Worm (Caenorhabditis elegans) whole organism, L3 larva: ENCODE data around the gene mdt-15.

Experiments used
- ZK546.5 ChIP-seq: sonication (generic microtip); optimal IDR thresholded peaks from 2 replicates; lab custom pipeline; 2017; ENCODE audit warnings: missing biosample characterization, missing genetic modification characterization
- ama-1 ChIP-seq: fragments of 150-350 bp; optimal IDR thresholded peaks from 2 replicates; lab custom pipeline; 2018
- ceh-28 ChIP-seq: fragments of 150-350 bp; optimal IDR thresholded peaks from 2 replicates; lab custom pipeline; 2014; ENCODE audit warnings: missing biosample characterization, missing genetic modification reagents, missing genetic modification characterization
- ceh-82 ChIP-seq: fragments of 150-350 bp; optimal IDR thresholded peaks from 2 replicates; lab custom pipeline; 2014; ENCODE audit warnings: missing biosample characterization, missing genetic modification characterization
- ceh-9 ChIP-seq: sonication (generic microtip); optimal IDR thresholded peaks from 2 replicates; lab custom pipeline; 2018; ENCODE audit warnings: missing biosample characterization, missing genetic modification characterization
- daf-12 ChIP-seq: fragments of 150-350 bp; optimal IDR thresholded peaks from 2 replicates; lab custom pipeline; 2014; ENCODE audit warnings: missing biosample characterization, missing genetic modification reagents, missing genetic modification characterization
- egl-27 ChIP-seq: sonication (generic microtip); optimal IDR thresholded peaks from 4 replicates; lab custom pipeline; 2017; ENCODE audit warnings: missing biosample characterization, missing genetic modification reagents, missing genetic modification characterization
- egl-5 ChIP-seq: fragments of 150-350 bp; optimal IDR thresholded peaks from 2 replicates; lab custom pipeline; 2017; ENCODE audit warnings: missing biosample characterization, missing genetic modification reagents, missing genetic modification characterization, inconsistent platforms
- elt-1 ChIP-seq: fragments of 150-350 bp; optimal IDR thresholded peaks from 2 replicates; lab custom pipeline; 2014; ENCODE audit warnings: missing biosample characterization, missing genetic modification characterization
- elt-2 ChIP-seq: sonication (generic microtip); optimal IDR thresholded peaks from 2 replicates; lab custom pipeline; 2016; ENCODE audit warnings: missing genetic modification reagents, mild to moderate bottlenecking, missing genetic modification characterization, missing compliant biosample characterization
- elt-3 ChIP-seq, 3 experiments: fragments of 150-350 bp in 1 of 3; sonication (generic microtip) in 2 of 3; optimal IDR thresholded peaks; 2 replicates in 2 of 3; 4 replicates in 1 of 3; lab custom pipeline; 2014 to 2017; ENCODE audit warnings: missing biosample characterization in 3 of 3, missing genetic modification characterization in 3 of 3
- eor-1 ChIP-seq, 2 experiments: fragments of 150-350 bp; optimal IDR thresholded peaks; 2 replicates each; lab custom pipeline; 2014 to 2018; ENCODE audit warnings: missing biosample characterization in 2 of 2, missing genetic modification characterization in 2 of 2
- fkh-2 ChIP-seq: fragments of 150-350 bp; optimal IDR thresholded peaks from 2 replicates; lab custom pipeline; 2014; ENCODE audit warnings: missing biosample characterization, missing genetic modification reagents, missing genetic modification characterization
- hmg-11 ChIP-seq: sonication (generic microtip); optimal IDR thresholded peaks from 2 replicates; lab custom pipeline; 2016; ENCODE audit warnings: missing genetic modification characterization, missing compliant biosample characterization
- jun-1 ChIP-seq: fragments of 150-350 bp; optimal IDR thresholded peaks from 2 replicates; lab custom pipeline; 2014; ENCODE audit warnings: missing biosample characterization, missing genetic modification reagents, missing genetic modification characterization
- lin-39 ChIP-seq: fragments of 150-350 bp; optimal IDR thresholded peaks from 2 replicates; lab custom pipeline; 2018; ENCODE audit warnings: missing biosample characterization, missing genetic modification reagents, missing genetic modification characterization
- lsy-12 ChIP-seq: sonication (generic microtip); optimal IDR thresholded peaks from 2 replicates; lab custom pipeline; 2016; ENCODE audit warnings: mild to moderate bottlenecking, missing genetic modification characterization, missing compliant biosample characterization
- mdl-1 ChIP-seq: fragments of 150-350 bp; optimal IDR thresholded peaks from 2 replicates; lab custom pipeline; 2014; ENCODE audit warnings: missing biosample characterization, missing genetic modification characterization
- nfya-1 ChIP-seq: sonication (generic microtip); optimal IDR thresholded peaks from 2 replicates; lab custom pipeline; 2017; ENCODE audit warnings: missing genetic modification characterization, mild to moderate bottlenecking, missing compliant biosample characterization, antibody characterized with exemption, moderate library complexity; ENCODE audit not compliant: insufficient read depth
- nhr-11 ChIP-seq: fragments of 150-350 bp; optimal IDR thresholded peaks from 2 replicates; lab custom pipeline; 2014; ENCODE audit warnings: missing biosample characterization, missing genetic modification characterization
- nhr-12 ChIP-seq: fragments of 150-350 bp; optimal IDR thresholded peaks from 2 replicates; lab custom pipeline; 2014; ENCODE audit warnings: missing biosample characterization, missing genetic modification characterization
- nhr-23 ChIP-seq: fragments of 150-350 bp; optimal IDR thresholded peaks from 2 replicates; lab custom pipeline; 2014; ENCODE audit warnings: missing biosample characterization, missing genetic modification reagents, missing genetic modification characterization
- nhr-237 ChIP-seq: fragments of 150-350 bp; optimal IDR thresholded peaks from 2 replicates; lab custom pipeline; 2014; ENCODE audit warnings: missing biosample characterization, missing genetic modification characterization
- nhr-25 ChIP-seq: sonication (generic microtip); optimal IDR thresholded peaks from 2 replicates; lab custom pipeline; 2017; ENCODE audit warnings: missing biosample characterization, missing genetic modification characterization
- nhr-43 ChIP-seq: sonication (generic microtip); optimal IDR thresholded peaks from 2 replicates; lab custom pipeline; 2016; ENCODE audit warnings: mild to moderate bottlenecking, missing genetic modification characterization, missing compliant biosample characterization; ENCODE audit not compliant: poor library complexity, severe bottlenecking
- nhr-67 ChIP-seq: fragments of 150-350 bp; optimal IDR thresholded peaks from 2 replicates; lab custom pipeline; 2014; ENCODE audit warnings: missing biosample characterization, missing genetic modification characterization
- pha-4 ChIP-seq: fragments of 150-350 bp; optimal IDR thresholded peaks from 2 replicates; lab custom pipeline; 2014; ENCODE audit warnings: missing biosample characterization, missing genetic modification reagents, missing genetic modification characterization
- pqm-1 ChIP-seq: fragments of 150-350 bp; optimal IDR thresholded peaks from 2 replicates; lab custom pipeline; 2017; ENCODE audit warnings: missing biosample characterization, missing genetic modification characterization, inconsistent platforms
- sea-2 ChIP-seq: fragments of 150-350 bp; sonication (generic microtip); optimal IDR thresholded peaks from 4 replicates; lab custom pipeline; 2014; ENCODE audit warnings: missing biosample characterization, missing genetic modification reagents, missing genetic modification characterization
- skn-1 ChIP-seq: fragments of 150-350 bp; optimal IDR thresholded peaks from 2 replicates; lab custom pipeline; 2014; ENCODE audit warnings: missing biosample characterization, missing genetic modification characterization
- snpc-4 ChIP-seq: fragments of 150-350 bp; optimal IDR thresholded peaks from 2 replicates; lab custom pipeline; 2014; ENCODE audit warnings: missing biosample characterization, missing genetic modification characterization
- unc-39 ChIP-seq: sonication (generic microtip); optimal IDR thresholded peaks from 4 replicates; lab custom pipeline; 2017; ENCODE audit warnings: missing biosample characterization, missing genetic modification characterization
- zag-1 ChIP-seq: fragments of 150-350 bp; optimal IDR thresholded peaks from 2 replicates; lab custom pipeline; 2014; ENCODE audit warnings: missing biosample characterization, missing genetic modification characterization
- ztf-11 ChIP-seq: fragments of 150-350 bp; optimal IDR thresholded peaks from 2 replicates; lab custom pipeline; 2014; ENCODE audit warnings: missing biosample characterization, missing genetic modification characterization
- ztf-4 ChIP-seq: fragments of 150-350 bp; optimal IDR thresholded peaks from 2 replicates; lab custom pipeline; 2014; ENCODE audit warnings: missing biosample characterization, missing genetic modification characterization

mdt-15 gene

DNA sequence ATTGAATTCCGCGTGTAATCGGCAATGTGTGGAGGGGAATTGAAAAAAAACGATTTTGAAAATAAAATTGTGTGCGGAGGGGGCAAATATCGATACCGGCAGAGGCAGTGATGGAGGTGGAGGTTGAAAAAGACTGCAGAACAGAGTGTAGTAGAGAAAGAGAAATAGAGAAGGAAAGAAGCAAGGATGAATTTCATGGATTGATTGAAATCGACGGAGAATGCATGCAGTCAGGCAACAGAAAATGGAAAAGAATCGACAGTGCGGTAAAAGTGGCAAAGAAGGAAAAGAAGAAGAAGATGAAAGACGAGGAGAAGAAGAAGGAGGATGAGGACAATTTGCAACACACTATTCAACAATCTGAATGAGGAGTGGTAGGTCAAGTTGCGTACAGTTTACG is 3.3 kb upstream of the mdt-15 start, which contains the start of gene W04D12.1:
Gene W04D12.1, plus strand, starts transcription at position 111 of the 400 bp plus-strand sequence.
- TF ChIP-seq nhr-23 (tag; lab: Kevin White, UChicago) (peak; percentile 8), pha-4 (tag; lab: Kevin White, UChicago) (peak; percentile 43), ceh-28 (tag; lab: Kevin White, UChicago) (peak; percentile 11), nfya-1 (tag; lab: Kevin White, UChicago) (peak; percentile 19), elt-3 (tag; optimal IDR thresholded peaks at IDR 0.05; lab: Kevin White, UChicago) (no peak), nhr-67 (tag; lab: Kevin White, UChicago) (no peak)

DNA sequence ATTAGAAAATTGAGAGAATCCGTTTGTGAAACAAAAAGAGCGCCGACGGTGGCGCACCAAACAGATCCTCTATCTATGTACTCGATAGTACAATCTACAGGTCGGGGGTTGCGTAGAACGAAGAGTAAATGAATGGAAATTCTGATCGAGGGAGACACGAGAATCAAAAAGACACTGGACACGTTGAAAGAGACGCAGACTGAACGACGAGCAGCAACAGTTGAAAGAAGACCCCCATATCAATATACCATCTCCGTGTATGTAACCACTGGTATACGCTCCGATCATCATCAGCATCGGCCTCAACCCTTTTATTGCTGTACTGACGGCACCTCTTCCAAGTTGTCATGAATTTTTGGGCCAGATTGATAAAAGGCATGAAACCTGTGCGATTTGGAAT is 2.7 kb upstream of the mdt-15 start:
- peak; percentile 50 for TF ChIP-seq elt-1 (tag; lab: Kevin White, UChicago)
- no peak for TF ChIP-seq pqm-1 (tag; lab: Kevin White, UChicago)
- TF ChIP-seq ceh-9 (tag; lab: Kevin White, UChicago) = no peak
- peak; percentile 51 for TF ChIP-seq nhr-23 (tag; lab: Kevin White, UChicago)
- TF ChIP-seq pha-4 (tag; lab: Kevin White, UChicago) = peak; percentile 10

DNA sequence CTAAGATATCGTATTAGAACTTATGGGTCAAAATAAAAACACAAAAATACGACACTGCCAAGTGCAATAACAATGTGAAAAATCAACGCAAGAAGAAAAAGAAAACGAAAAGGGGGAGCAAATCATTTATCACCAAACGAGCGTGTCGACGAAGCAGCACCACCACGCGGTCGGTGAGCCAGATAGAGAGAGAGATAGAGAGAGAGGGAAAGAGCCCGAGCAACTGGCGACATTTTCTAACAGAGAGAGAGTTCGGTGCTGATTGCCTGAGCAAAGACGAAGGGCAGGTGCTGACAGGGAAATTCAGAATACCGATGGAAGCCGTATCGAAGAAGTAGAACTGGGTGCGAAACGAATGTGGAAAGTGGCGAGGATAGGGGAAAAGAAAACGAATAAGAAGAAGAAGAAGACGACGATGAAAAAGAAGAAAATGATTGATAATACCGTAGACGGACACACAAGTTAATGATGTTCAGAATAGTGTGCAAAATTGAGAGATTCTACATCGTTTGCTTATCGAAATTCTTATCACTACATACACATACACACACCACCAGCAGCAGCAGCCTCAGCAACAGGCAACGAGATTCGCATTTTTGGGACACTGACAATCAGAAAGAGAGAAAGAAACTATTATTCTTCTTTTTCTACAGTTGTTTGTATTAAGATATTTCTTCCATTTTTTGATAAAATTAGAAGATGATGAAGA is 1.8 kb upstream of the mdt-15 start:
- no peak for TF ChIP-seq nhr-12 (tag; lab: Kevin White, UChicago)
- peak; percentile 65 for TF ChIP-seq lin-39 (tag; lab: Kevin White, UChicago)
- no peak for TF ChIP-seq elt-1 (tag; lab: Kevin White, UChicago)
- no peak for TF ChIP-seq nhr-11 (tag; lab: Kevin White, UChicago)
- no peak for TF ChIP-seq ztf-11 (tag; lab: Kevin White, UChicago)
- TF ChIP-seq egl-5 (tag; lab: Kevin White, UChicago) = no peak
- peak; percentile 15 for TF ChIP-seq nfya-1 (tag; lab: Kevin White, UChicago)
- TF ChIP-seq elt-2 = peak; percentile 88
- TF ChIP-seq ztf-4 (tag; lab: Kevin White, UChicago) = no peak
- TF ChIP-seq hmg-11 (tag; lab: Kevin White, UChicago) = no peak
- TF ChIP-seq ceh-82 = no peak
- TF ChIP-seq skn-1 = no peak
- TF ChIP-seq pqm-1 (tag; lab: Kevin White, UChicago) = peak; percentile 54
- TF ChIP-seq lsy-12 (tag; lab: Kevin White, UChicago) = peak; percentile 12
- TF ChIP-seq jun-1 (tag; lab: Kevin White, UChicago) = no peak
- no peak for TF ChIP-seq fkh-2 (tag; lab: Kevin White, UChicago)
- no peak for TF ChIP-seq daf-12 (tag; lab: Kevin White, UChicago)
- no peak for TF ChIP-seq unc-39
- peak in 2 of 3 experiments; percentile 78 to 88 for TF ChIP-seq elt-3 (tag; optimal IDR thresholded peaks at IDR 0.05; lab: Kevin White, UChicago)
- TF ChIP-seq nhr-23 (tag; lab: Kevin White, UChicago) = peak; percentile 68
- peak; percentile 65 for TF ChIP-seq nhr-43 (tag; lab: Kevin White, UChicago)
- no peak for TF ChIP-seq egl-27 (tag; lab: Kevin White, UChicago)
- TF ChIP-seq ZK546.5 (tag; lab: Kevin White, UChicago) = no peak
- no peak for TF ChIP-seq snpc-4 (tag; lab: Kevin White, UChicago)
- peak; percentile 20 for TF ChIP-seq ama-1 (lab: Kevin White, UChicago)
- no peak for TF ChIP-seq zag-1
- TF ChIP-seq, all 47 proteins: peak for 9

DNA sequence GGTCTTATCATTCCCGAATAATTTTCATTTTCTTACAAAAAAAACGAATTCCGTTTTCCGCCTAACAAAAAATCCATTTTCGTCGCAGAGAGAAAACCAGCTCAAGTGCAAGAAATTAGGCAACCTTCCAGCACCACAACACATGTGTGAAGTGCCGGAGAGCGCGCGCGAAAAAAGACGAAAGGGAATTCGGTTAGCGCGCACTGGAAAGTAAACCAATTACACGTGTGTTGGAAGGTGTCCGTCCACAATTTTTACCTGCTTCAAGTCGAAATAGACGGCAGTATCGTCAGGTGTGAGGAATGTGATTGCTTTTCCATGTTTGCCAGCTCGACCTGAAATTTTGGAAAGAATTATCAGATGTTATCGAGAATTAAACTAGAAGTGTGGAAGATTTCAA is 1.1 kb upstream of the mdt-15 start:
- TF ChIP-seq nhr-25 (tag; lab: Kevin White, UChicago) = no peak
- TF ChIP-seq ceh-28 (tag; lab: Kevin White, UChicago) = no peak
- TF ChIP-seq eor-1 (tag; optimal IDR thresholded peaks at IDR 0.05; lab: Kevin White, UChicago) = no peak
- TF ChIP-seq mdl-1 (tag; lab: Kevin White, UChicago) = no peak
- no peak for TF ChIP-seq jun-1 (tag; lab: Kevin White, UChicago)
- TF ChIP-seq nhr-237 = no peak
- TF ChIP-seq zag-1 = no peak
- no peak for TF ChIP-seq sea-2 (GFP tag; lab: Kevin White, UChicago)
- no peak for TF ChIP-seq fkh-2 (tag; lab: Kevin White, UChicago)
